Fruit fly (Drosophila melanogaster) whole organism, embryonic: Measurements from ENCODE around the gene CG5070.

ENCODE experiments used
- Aef1 ChIP-seq: fragments of 200-800 bp; sonication (Bioruptor generic); IDR thresholded peaks from 3 replicates; pipeline ENCODE4 v1.3.6; 2022; ENCODE audit warnings: missing biosample characterization, missing genetic modification characterization
- CG15514 ChIP-seq: fragments of 200-800 bp; sonication (Bioruptor generic); optimal IDR thresholded peaks from 3 replicates; lab custom pipeline; 2017; ENCODE audit warnings: missing biosample characterization, missing genetic modification characterization, mild to moderate bottlenecking, moderate library complexity, missing genetic modification reagents
- CG42726 ChIP-seq: fragments of 200-800 bp; sonication (Bioruptor generic); IDR thresholded peaks from 2 replicates; pipeline ENCODE4 v1.3.6; 2022; ENCODE audit warnings: missing biosample characterization, missing genetic modification characterization; ENCODE audit not compliant: partially characterized antibody
- CoRest ChIP-seq: fragments of 200-800 bp; sonication (Bioruptor generic); optimal IDR thresholded peaks from 3 replicates; lab custom pipeline; 2018; ENCODE audit warnings: missing biosample characterization, mild to moderate bottlenecking, missing genetic modification characterization, moderate library complexity
- Hsf ChIP-seq: fragments of 200-800 bp; sonication (Bioruptor generic); optimal IDR thresholded peaks from 3 replicates; lab custom pipeline; 2016; ENCODE audit warnings: missing biosample characterization, missing genetic modification characterization
- Max ChIP-seq: fragments of 200-800 bp; sonication (Bioruptor generic); optimal IDR thresholded peaks from 2 replicates; lab custom pipeline; 2016; ENCODE audit warnings: missing biosample characterization, mild to moderate bottlenecking, missing genetic modification characterization
- crc ChIP-seq: fragments of 200-800 bp; sonication (Bioruptor generic); optimal IDR thresholded peaks from 2 replicates; lab custom pipeline; 2016; ENCODE audit warnings: missing biosample characterization, missing genetic modification characterization
- pnt ChIP-seq: fragments of 200-800 bp; sonication (Bioruptor generic); optimal IDR thresholded peaks from 3 replicates; lab custom pipeline; 2016; ENCODE audit warnings: missing biosample characterization, missing genetic modification characterization
- pzg ChIP-seq: fragments of 200-800 bp; sonication (Bioruptor generic); optimal IDR thresholded peaks from 3 replicates; lab custom pipeline; 2018; ENCODE audit warnings: missing biosample characterization, mild to moderate bottlenecking, missing genetic modification characterization, moderate library complexity
- tll ChIP-seq, 2 experiments: fragments of 200-800 bp in 1 of 2; fragments of >200 bp in 1 of 2; sonication (Bioruptor generic) in 1 of 2; optimal IDR thresholded peaks; 2 replicates each; lab custom pipeline; 2017 to 2019; ENCODE audit warnings: missing biosample characterization in 2 of 2, missing genetic modification characterization in 2 of 2, mild to moderate bottlenecking in 1 of 2, moderate library complexity in 1 of 2

DNA sequence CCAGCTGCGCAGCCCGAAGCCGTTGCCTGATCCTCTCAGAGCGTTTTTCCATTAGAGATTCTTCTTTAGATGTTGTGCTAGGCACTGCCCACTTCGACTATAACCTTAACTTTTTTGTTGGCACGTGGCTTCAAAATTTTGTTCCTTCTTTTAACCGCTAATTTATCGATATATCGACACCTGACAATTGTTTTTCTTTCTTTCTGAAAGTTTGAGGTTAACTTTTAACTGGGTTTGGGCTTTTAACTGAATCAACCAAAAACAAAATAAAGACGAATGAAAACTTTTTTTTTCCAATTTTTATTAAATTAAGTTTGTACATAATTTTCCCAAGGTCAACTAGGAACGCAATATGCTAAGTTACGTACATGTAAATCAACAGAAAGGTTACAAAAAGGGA is 44.0 kb downstream of the CG5070 start, which contains the start of gene CG42854:
- TF ChIP-seq CG42726 (GFP tag; lab: Robert Waterston, UW) = no peak
- no peak for TF ChIP-seq CoRest
- no peak for TF ChIP-seq pnt (GFP tag; lab: Kevin White, UChicago)
- TF ChIP-seq CG15514 (GFP tag; lab: Kevin White, UChicago) = no peak
- no peak for TF ChIP-seq Hsf (GFP tag; lab: Kevin White, UChicago)
- TF ChIP-seq crc (GFP tag; lab: Kevin White, UChicago) = no peak
- no peak for TF ChIP-seq tll (GFP tag; optimal IDR thresholded peaks at IDR 0.05; lab: Kevin White, UChicago)
- no peak for TF ChIP-seq Max
- no peak for TF ChIP-seq Aef1 (GFP tag; lab: Robert Waterston, UW)
- no peak for TF ChIP-seq pzg (GFP tag; lab: Kevin White, UChicago)
